Fruit fly (Drosophila melanogaster) whole organism, prepupa: ENCODE measurements around the gene CG15382.

Experiments used
- CG10631 ChIP-seq: fragments of 200-800 bp; sonication (Bioruptor generic); optimal IDR thresholded peaks from 2 replicates; lab custom pipeline; 2016; ENCODE audit warnings: missing biosample characterization, missing genetic modification characterization
- CG10669 ChIP-seq: fragments of 200-800 bp; sonication (Bioruptor generic); optimal IDR thresholded peaks from 3 replicates; lab custom pipeline; 2018; ENCODE audit warnings: missing biosample characterization, mild to moderate bottlenecking, missing genetic modification characterization, moderate library complexity
- CG11294 ChIP-seq: fragments of 200-800 bp; sonication (Bioruptor generic); IDR thresholded peaks from 2 replicates; pipeline ENCODE4 v1.3.6; 2022; ENCODE audit warnings: missing biosample characterization, missing genetic modification characterization
- CG11762 ChIP-seq: fragments of 200-800 bp; sonication (Bioruptor generic); optimal IDR thresholded peaks from 3 replicates; lab custom pipeline; 2016; ENCODE audit warnings: missing biosample characterization, missing genetic modification characterization; ENCODE audit not compliant: insufficient read depth
- CG11902 ChIP-seq: fragments of 200-800 bp; sonication (Bioruptor generic); optimal IDR thresholded peaks from 3 replicates; lab custom pipeline; 2016; ENCODE audit warnings: missing biosample characterization, missing genetic modification characterization
- CG15336 ChIP-seq: fragments of 200-800 bp; sonication (Bioruptor generic); IDR thresholded peaks from 2 replicates; pipeline ENCODE4 v1.3.6; 2022; ENCODE audit warnings: missing biosample characterization, missing genetic modification characterization
- CG1621 ChIP-seq: fragments of 200-800 bp; sonication (Bioruptor generic); optimal IDR thresholded peaks from 3 replicates; lab custom pipeline; 2018; ENCODE audit warnings: missing biosample characterization, mild to moderate bottlenecking, missing genetic modification characterization
- CG3032 ChIP-seq: fragments of 200-800 bp; optimal IDR thresholded peaks from 2 replicates; lab custom pipeline; 2019; ENCODE audit warnings: missing biosample characterization, mild to moderate bottlenecking, missing genetic modification characterization, moderate library complexity
- CG32006 ChIP-seq: fragments of 200-800 bp; sonication (Bioruptor generic); optimal IDR thresholded peaks from 3 replicates; lab custom pipeline; 2017; ENCODE audit warnings: missing biosample characterization, mild to moderate bottlenecking, missing genetic modification characterization
- CG34406 ChIP-seq: fragments of 200-800 bp; sonication (Bioruptor generic); optimal IDR thresholded peaks from 3 replicates; lab custom pipeline; 2016; ENCODE audit warnings: missing biosample characterization, missing genetic modification characterization
- CG3919 ChIP-seq: fragments of 200-800 bp; sonication (Bioruptor generic); optimal IDR thresholded peaks from 3 replicates; lab custom pipeline; 2016; ENCODE audit warnings: missing biosample characterization, missing genetic modification characterization
- CG4318 ChIP-seq: fragments of 200-800 bp; sonication (Bioruptor generic); optimal IDR thresholded peaks from 3 replicates; lab custom pipeline; 2017; ENCODE audit warnings: missing biosample characterization, mild to moderate bottlenecking, missing genetic modification characterization
- CG6276 ChIP-seq: fragments of 200-800 bp; sonication (Bioruptor generic); optimal IDR thresholded peaks from 2 replicates; lab custom pipeline; 2017; ENCODE audit warnings: missing biosample characterization, mild to moderate bottlenecking, missing genetic modification characterization
- CG6808 ChIP-seq: fragments of 200-800 bp; sonication (Bioruptor generic); optimal IDR thresholded peaks from 3 replicates; lab custom pipeline; 2017; ENCODE audit warnings: missing biosample characterization, missing genetic modification characterization, mild to moderate bottlenecking, moderate library complexity, missing genetic modification reagents
- CG7368 ChIP-seq: fragments of 200-800 bp; sonication (Bioruptor generic); optimal IDR thresholded peaks from 3 replicates; lab custom pipeline; 2016; ENCODE audit warnings: missing biosample characterization, missing genetic modification characterization
- CG8119 ChIP-seq: fragments of 200-800 bp; sonication (Bioruptor generic); IDR thresholded peaks from 3 replicates; pipeline ENCODE4 v1.3.6; 2022; ENCODE audit warnings: missing biosample characterization, missing genetic modification characterization
- CG8319 ChIP-seq: fragments of 200-800 bp; sonication (Bioruptor generic); optimal IDR thresholded peaks from 3 replicates; lab custom pipeline; 2016; ENCODE audit warnings: missing biosample characterization, missing genetic modification characterization
- CG8632 ChIP-seq: fragments of 200-800 bp; sonication (Bioruptor generic); optimal IDR thresholded peaks from 3 replicates; lab custom pipeline; 2016; ENCODE audit warnings: missing biosample characterization, missing genetic modification characterization
- CG9139 ChIP-seq: fragments of 200-800 bp; sonication (Bioruptor generic); optimal IDR thresholded peaks from 3 replicates; lab custom pipeline; 2017; ENCODE audit warnings: missing biosample characterization, mild to moderate bottlenecking, missing genetic modification characterization
- Eip75B ChIP-seq: fragments of 200-800 bp; sonication (Bioruptor generic); optimal IDR thresholded peaks from 3 replicates; lab custom pipeline; 2016; ENCODE audit warnings: missing biosample characterization, missing genetic modification characterization
- Eip78C ChIP-seq: fragments of 200-800 bp; sonication (Bioruptor generic); peaks from one replicate; lab custom pipeline; 2016; ENCODE audit warnings: missing biosample characterization, missing genetic modification characterization
- Eip93F ChIP-seq: fragments of 200-800 bp; sonication (Bioruptor generic); optimal IDR thresholded peaks from 2 replicates; lab custom pipeline; 2016; ENCODE audit warnings: missing biosample characterization, mild to moderate bottlenecking, missing genetic modification characterization
- Ets21C ChIP-seq: fragments of 200-800 bp; sonication (Bioruptor generic); optimal IDR thresholded peaks from 3 replicates; lab custom pipeline; 2016; ENCODE audit warnings: missing biosample characterization, missing genetic modification characterization
- Ets96B ChIP-seq: fragments of 200-800 bp; optimal IDR thresholded peaks from 2 replicates; lab custom pipeline; 2019; ENCODE audit warnings: missing biosample characterization, mild to moderate bottlenecking, missing genetic modification characterization, moderate library complexity
- Hr38 ChIP-seq: sonication (Bioruptor generic); optimal IDR thresholded peaks from 2 replicates; lab custom pipeline; 2016; ENCODE audit warnings: missing biosample characterization, missing genetic modification characterization
- Hr39 ChIP-seq: fragments of 200-800 bp; sonication (Bioruptor generic); optimal IDR thresholded peaks from 2 replicates; lab custom pipeline; 2016; ENCODE audit warnings: missing biosample characterization, missing genetic modification characterization
- Hr4 ChIP-seq: fragments of 200-800 bp; sonication (Bioruptor generic); optimal IDR thresholded peaks from 3 replicates; lab custom pipeline; 2016; ENCODE audit warnings: missing biosample characterization, missing genetic modification characterization
- Met ChIP-seq: fragments of 200-800 bp; sonication (Bioruptor generic); optimal IDR thresholded peaks from 3 replicates; lab custom pipeline; 2016; ENCODE audit warnings: missing biosample characterization, missing genetic modification characterization
- OdsH ChIP-seq: fragments of 200-800 bp; sonication (Bioruptor generic); optimal IDR thresholded peaks from 3 replicates; lab custom pipeline; 2016; ENCODE audit warnings: missing biosample characterization, missing genetic modification characterization
- Smox ChIP-seq: fragments of 200-800 bp; sonication (Bioruptor generic); optimal IDR thresholded peaks from 3 replicates; lab custom pipeline; 2016; ENCODE audit warnings: missing biosample characterization, missing genetic modification characterization
- Sox14 ChIP-seq: fragments of 200-800 bp; sonication (Bioruptor generic); optimal IDR thresholded peaks from 3 replicates; lab custom pipeline; 2016; ENCODE audit warnings: missing biosample characterization, missing genetic modification characterization
- Sox15 ChIP-seq: fragments of 200-800 bp; sonication (Bioruptor generic); optimal IDR thresholded peaks from 3 replicates; lab custom pipeline; 2016; ENCODE audit warnings: missing biosample characterization, missing genetic modification characterization
- acj6 ChIP-seq: fragments of 200-800 bp; sonication (Bioruptor generic); optimal IDR thresholded peaks from 3 replicates; lab custom pipeline; 2016; ENCODE audit warnings: missing biosample characterization, missing genetic modification characterization
- eg ChIP-seq: fragments of 200-800 bp; sonication (Bioruptor generic); IDR thresholded peaks from 3 replicates; pipeline ENCODE4 v1.3.6; 2022; ENCODE audit warnings: missing biosample characterization, missing genetic modification characterization
- esn ChIP-seq: fragments of 200-800 bp; sonication (Bioruptor generic); optimal IDR thresholded peaks from 2 replicates; lab custom pipeline; 2016; ENCODE audit warnings: missing biosample characterization, mild to moderate bottlenecking, missing genetic modification characterization, moderate library complexity
- fd59A ChIP-seq: fragments of 200-800 bp; sonication (Bioruptor generic); optimal IDR thresholded peaks from 2 replicates; lab custom pipeline; 2017; ENCODE audit warnings: missing biosample characterization, mild to moderate bottlenecking, missing genetic modification characterization, missing genetic modification reagents
- fkh ChIP-seq: fragments of 200-800 bp; sonication (Bioruptor generic); optimal IDR thresholded peaks from 3 replicates; lab custom pipeline; 2017; ENCODE audit warnings: missing biosample characterization, mild to moderate bottlenecking, missing genetic modification characterization, moderate library complexity
- lz ChIP-seq: fragments of 200-800 bp; sonication (Bioruptor generic); optimal IDR thresholded peaks from 3 replicates; lab custom pipeline; 2016; ENCODE audit warnings: missing biosample characterization, missing genetic modification characterization
- net ChIP-seq: fragments of 200-800 bp; sonication (Bioruptor generic); optimal IDR thresholded peaks from 3 replicates; lab custom pipeline; 2016; ENCODE audit warnings: missing biosample characterization, missing genetic modification characterization
- salr ChIP-seq, 2 experiments: fragments of 200-800 bp; sonication (Bioruptor generic); optimal IDR thresholded peaks; 3 replicates each; lab custom pipeline; 2016 to 2018; ENCODE audit warnings: missing biosample characterization in 2 of 2, missing genetic modification characterization in 2 of 2, mild to moderate bottlenecking in 1 of 2
- spab ChIP-seq: fragments of 200-800 bp; sonication (Bioruptor generic); optimal IDR thresholded peaks from 2 replicates; lab custom pipeline; 2017; ENCODE audit warnings: missing biosample characterization, mild to moderate bottlenecking, missing genetic modification characterization, missing genetic modification reagents
- ss ChIP-seq, 2 experiments: fragments of 200-800 bp; sonication (Bioruptor generic); optimal IDR thresholded peaks; 2 replicates in 1 of 2; 3 replicates in 1 of 2; lab custom pipeline; 2017 to 2018; ENCODE audit warnings: mild to moderate bottlenecking in 2 of 2, missing biosample characterization in 2 of 2, missing genetic modification characterization in 2 of 2, moderate library complexity in 1 of 2
- svp ChIP-seq: fragments of 200-800 bp; sonication (Bioruptor generic); peaks from one replicate; lab custom pipeline; 2016; ENCODE audit warnings: missing biosample characterization, missing genetic modification characterization
- topi ChIP-seq: fragments of 200-800 bp; sonication (Bioruptor generic); optimal IDR thresholded peaks from 3 replicates; lab custom pipeline; 2016; ENCODE audit warnings: missing biosample characterization, missing genetic modification characterization
- vri ChIP-seq: fragments of 200-800 bp; sonication (Bioruptor generic); optimal IDR thresholded peaks from 3 replicates; lab custom pipeline; 2016; ENCODE audit warnings: missing biosample characterization, mild to moderate bottlenecking, missing genetic modification characterization

Gene CG15382

dm6 chr2L:2184659-2185058, 29.1 kb downstream of the CG15382 start (continued):
- TF ChIP-seq Ets96B (tag; lab: Kevin White, UChicago) (peak; percentile 38), Eip93F (GFP tag; lab: Kevin White, UChicago) (peak; percentile 16), lz (GFP tag; lab: Kevin White, UChicago) (no peak), fkh (GFP tag; lab: Kevin White, UChicago) (no peak), CG10669 (GFP tag; lab: Kevin White, UChicago) (peak; percentile 7), CG8119 (GFP tag; lab: Robert Waterston, UW) (peak; percentile 70), eg (GFP tag; lab: Robert Waterston, UW) (peak; percentile 66), Eip78C (GFP tag; lab: Kevin White, UChicago) (peak; percentile 87), net (no peak), CG3032 (peak; percentile 22), svp (GFP tag; lab: Kevin White, UChicago) (peak; percentile 81), fd59A (GFP tag; lab: Kevin White, UChicago) (no peak), vri (no peak), CG8319 (GFP tag; lab: Kevin White, UChicago) (peak; percentile 30), Sox14 (GFP tag; lab: Kevin White, UChicago) (peak; percentile 9), CG6808 (GFP tag; lab: Kevin White, UChicago) (no peak), Met (GFP tag; lab: Kevin White, UChicago) (peak; percentile 50), topi (GFP tag; lab: Kevin White, UChicago) (peak; percentile 17), CG6276 (GFP tag; lab: Kevin White, UChicago) (peak; percentile 56), CG9139 (GFP tag; lab: Kevin White, UChicago) (no peak), Hr39 (GFP tag; lab: Kevin White, UChicago) (peak; percentile 6), acj6 (peak; percentile 60), Eip75B (peak; percentile 40), CG32006 (GFP tag; lab: Kevin White, UChicago) (peak; percentile 62), Ets21C (GFP tag; lab: Kevin White, UChicago) (no peak), CG11294 (GFP tag; lab: Robert Waterston, UW) (no peak), CG4318 (peak; percentile 2), CG34406 (GFP tag; lab: Kevin White, UChicago) (peak; percentile 63), Hr38 (GFP tag; lab: Kevin White, UChicago) (no peak), Hr4 (GFP tag; lab: Kevin White, UChicago) (no peak)

dm6 chr2L:2185373-2185772, 29.8 kb downstream of the CG15382 start:
- TF ChIP-seq lz (GFP tag; lab: Kevin White, UChicago): peak; percentile 36
- TF ChIP-seq net: no peak
- peak; percentile 40 for TF ChIP-seq CG3919 (GFP tag; lab: Kevin White, UChicago)
- no peak for TF ChIP-seq fkh (GFP tag; lab: Kevin White, UChicago)
- no peak for TF ChIP-seq Eip93F (GFP tag; lab: Kevin White, UChicago)
- peak; percentile 2 for TF ChIP-seq CG11762 (GFP tag; lab: Kevin White, UChicago)
- TF ChIP-seq svp (GFP tag; lab: Kevin White, UChicago): peak; percentile 62
- no peak for TF ChIP-seq CG1621 (tag; lab: Kevin White, UChicago)
- TF ChIP-seq CG34406 (GFP tag; lab: Kevin White, UChicago): peak; percentile 53
- peak; percentile 67 for TF ChIP-seq CG4318
- no peak for TF ChIP-seq fd59A (GFP tag; lab: Kevin White, UChicago)
- TF ChIP-seq CG8119 (GFP tag; lab: Robert Waterston, UW): peak; percentile 69
- 0 out of 2 replicates have a peak, but pooled peaks have one; percentile 27 for TF ChIP-seq CG11294 (GFP tag; lab: Robert Waterston, UW)
- peak; percentile 45; the same call in 1 of the 2 replicates for TF ChIP-seq CG15336
- peak; percentile 66 for TF ChIP-seq CG6276 (GFP tag; lab: Kevin White, UChicago)
- no peak for TF ChIP-seq CG6808 (GFP tag; lab: Kevin White, UChicago)
- TF ChIP-seq CG9139 (GFP tag; lab: Kevin White, UChicago): no peak
- peak; percentile 42 for TF ChIP-seq CG8632 (GFP tag; lab: Kevin White, UChicago)
- peak; percentile 53 for TF ChIP-seq esn (GFP tag; lab: Kevin White, UChicago)
- peak; percentile 48 for TF ChIP-seq Met (GFP tag; lab: Kevin White, UChicago)
- TF ChIP-seq ss (GFP tag; optimal IDR thresholded peaks at IDR 0.05; lab: Kevin White, UChicago): no peak
- TF ChIP-seq CG11902 (GFP tag; lab: Kevin White, UChicago): peak; percentile 33
- peak; percentile 47 for TF ChIP-seq Hr4 (GFP tag; lab: Kevin White, UChicago)
- no peak for TF ChIP-seq salr (GFP tag; optimal IDR thresholded peaks at IDR 0.05; lab: Kevin White, UChicago)
- TF ChIP-seq CG7368 (GFP tag; lab: Kevin White, UChicago): peak; percentile 8
- peak; percentile 8 for TF ChIP-seq CG8319 (GFP tag; lab: Kevin White, UChicago)
- TF ChIP-seq Eip75B: peak; percentile 39
- TF ChIP-seq CG10631 (GFP tag; lab: Kevin White, UChicago): peak; percentile 47
- TF ChIP-seq Sox15 (GFP tag; lab: Kevin White, UChicago): no peak
- peak; percentile 42 for TF ChIP-seq Sox14 (GFP tag; lab: Kevin White, UChicago)
- TF ChIP-seq Ets21C (GFP tag; lab: Kevin White, UChicago): peak; percentile 6
- no peak for TF ChIP-seq CG10669 (GFP tag; lab: Kevin White, UChicago)
- peak; percentile 49 for TF ChIP-seq Smox (GFP tag; lab: Kevin White, UChicago)
- TF ChIP-seq topi (GFP tag; lab: Kevin White, UChicago): peak; percentile 29
- TF ChIP-seq acj6: peak; percentile 29
- no peak for TF ChIP-seq CG3032
- peak; percentile 64 for TF ChIP-seq OdsH (GFP tag; lab: Kevin White, UChicago)
- TF ChIP-seq Eip78C (GFP tag; lab: Kevin White, UChicago): peak; percentile 87
- TF ChIP-seq CG32006 (GFP tag; lab: Kevin White, UChicago): peak; percentile 87
- TF ChIP-seq eg (GFP tag; lab: Robert Waterston, UW): peak; percentile 7; the same call in 1 of the 3 replicates
- no peak for TF ChIP-seq spab
